Worm (Caenorhabditis elegans) whole organism, L2 larva: ENCODE measurements around the gene tsg-101.

ENCODE experiments used
- C34F6.9 ChIP-seq: fragments of 150-350 bp; optimal IDR thresholded peaks from 2 replicates; lab custom pipeline; 2014; ENCODE audit warnings: missing biosample characterization, missing genetic modification characterization
- F13H6.1 ChIP-seq: sonication (generic microtip); optimal IDR thresholded peaks from 2 replicates; lab custom pipeline; 2016; ENCODE audit warnings: missing genetic modification characterization, missing compliant biosample characterization
- R02D3.7 ChIP-seq: fragments of 150-350 bp; optimal IDR thresholded peaks from 2 replicates; lab custom pipeline; 2014; ENCODE audit warnings: missing biosample characterization, missing genetic modification characterization
- Y55F3AM.14 ChIP-seq: fragments of 200-800 bp; sonication (Bioruptor generic); optimal IDR thresholded peaks from 2 replicates; lab custom pipeline; 2018; ENCODE audit warnings: mild to moderate bottlenecking, missing genetic modification characterization, missing compliant biosample characterization
- ZK546.5 ChIP-seq: sonication (generic microtip); optimal IDR thresholded peaks from 2 replicates; lab custom pipeline; 2017; ENCODE audit warnings: missing biosample characterization, missing genetic modification characterization
- alr-1 ChIP-seq: fragments of 150-350 bp; optimal IDR thresholded peaks from 2 replicates; lab custom pipeline; 2014; ENCODE audit warnings: missing biosample characterization, missing genetic modification characterization
- aly-2 ChIP-seq: fragments of 150-350 bp; optimal IDR thresholded peaks from 2 replicates; lab custom pipeline; 2014; ENCODE audit warnings: missing biosample characterization, missing genetic modification characterization
- ama-1 ChIP-seq: fragments of 150-350 bp; optimal IDR thresholded peaks from 2 replicates; lab custom pipeline; 2018; ENCODE audit warnings: inconsistent platforms
- blmp-1 ChIP-seq: sonication (generic microtip); optimal IDR thresholded peaks from 2 replicates; lab custom pipeline; 2017; ENCODE audit warnings: missing genetic modification characterization, mild to moderate bottlenecking, missing compliant biosample characterization, antibody characterized with exemption, moderate library complexity; ENCODE audit not compliant: insufficient read depth
- ceh-16 ChIP-seq: fragments of 150-350 bp; optimal IDR thresholded peaks from 2 replicates; lab custom pipeline; 2014; ENCODE audit warnings: missing biosample characterization, missing genetic modification characterization
- ceh-82 ChIP-seq: fragments of 150-350 bp; optimal IDR thresholded peaks from 2 replicates; lab custom pipeline; 2014; ENCODE audit warnings: missing biosample characterization, missing genetic modification characterization
- crh-2 ChIP-seq: sonication (generic microtip); optimal IDR thresholded peaks from 2 replicates; lab custom pipeline; 2017; ENCODE audit warnings: missing biosample characterization, missing genetic modification characterization
- dmd-4 ChIP-seq: sonication (generic microtip); optimal IDR thresholded peaks from 2 replicates; lab custom pipeline; 2017; ENCODE audit warnings: missing biosample characterization, missing genetic modification characterization
- egl-27 ChIP-seq: sonication (generic microtip); optimal IDR thresholded peaks from 3 replicates; lab custom pipeline; 2017; ENCODE audit warnings: missing biosample characterization, missing genetic modification reagents, missing genetic modification characterization
- elt-1 ChIP-seq: fragments of 150-350 bp; optimal IDR thresholded peaks from 2 replicates; lab custom pipeline; 2014; ENCODE audit warnings: missing biosample characterization, missing genetic modification characterization
- elt-3 ChIP-seq: sonication (generic microtip); optimal IDR thresholded peaks from 2 replicates; lab custom pipeline; 2017; ENCODE audit warnings: missing biosample characterization, missing genetic modification characterization
- fos-1 ChIP-seq: fragments of 150-350 bp; optimal IDR thresholded peaks from 2 replicates; lab custom pipeline; 2014; ENCODE audit warnings: missing biosample characterization, missing genetic modification characterization
- gmeb-1 ChIP-seq: fragments of 150-350 bp; optimal IDR thresholded peaks from 2 replicates; lab custom pipeline; 2014; ENCODE audit warnings: missing biosample characterization, missing genetic modification characterization
- lin-11 ChIP-seq: fragments of 150-350 bp; sonication (generic microtip); optimal IDR thresholded peaks from 2 replicates; lab custom pipeline; 2014; ENCODE audit warnings: missing biosample characterization, missing genetic modification characterization, inconsistent platforms, mixed read lengths
- lin-13 ChIP-seq: fragments of 150-350 bp; optimal IDR thresholded peaks from 2 replicates; lab custom pipeline; 2014; ENCODE audit warnings: missing biosample characterization, missing genetic modification reagents, missing genetic modification characterization
- lin-39 ChIP-seq: fragments of 150-350 bp; optimal IDR thresholded peaks from 2 replicates; lab custom pipeline; 2014; ENCODE audit warnings: missing biosample characterization, missing genetic modification reagents, missing genetic modification characterization
- lsy-2 ChIP-seq, 2 experiments: fragments of 150-350 bp in 1 of 2; sonication (generic microtip) in 1 of 2; optimal IDR thresholded peaks; 2 replicates each; lab custom pipeline; 2014 to 2017; ENCODE audit warnings: missing biosample characterization in 2 of 2, missing genetic modification characterization in 2 of 2
- mab-5 ChIP-seq: fragments of 150-350 bp; optimal IDR thresholded peaks from 2 replicates; lab custom pipeline; 2014; ENCODE audit warnings: missing biosample characterization, missing genetic modification characterization
- mbf-1 ChIP-seq: sonication (generic microtip); optimal IDR thresholded peaks from 2 replicates; lab custom pipeline; 2017; ENCODE audit warnings: missing biosample characterization, missing genetic modification characterization
- mdl-1 ChIP-seq, 2 experiments: fragments of 150-350 bp in 1 of 2; sonication (generic microtip) in 1 of 2; optimal IDR thresholded peaks; 2 replicates each; lab custom pipeline; 2017; ENCODE audit warnings: missing biosample characterization in 2 of 2, missing genetic modification characterization in 2 of 2
- nhr-11 ChIP-seq: fragments of 150-350 bp; optimal IDR thresholded peaks from 2 replicates; lab custom pipeline; 2014; ENCODE audit warnings: missing biosample characterization, missing genetic modification characterization
- nhr-12 ChIP-seq: fragments of 150-350 bp; optimal IDR thresholded peaks from 2 replicates; lab custom pipeline; 2014; ENCODE audit warnings: missing biosample characterization, missing genetic modification characterization
- nhr-129 ChIP-seq: fragments of 150-350 bp; optimal IDR thresholded peaks from 2 replicates; lab custom pipeline; 2014; ENCODE audit warnings: missing biosample characterization, missing genetic modification characterization
- nhr-21 ChIP-seq: fragments of 150-350 bp; optimal IDR thresholded peaks from 2 replicates; lab custom pipeline; 2014; ENCODE audit warnings: missing biosample characterization, missing genetic modification characterization
- nhr-23 ChIP-seq: fragments of 150-350 bp; optimal IDR thresholded peaks from 2 replicates; lab custom pipeline; 2014; ENCODE audit warnings: missing biosample characterization, missing genetic modification reagents, missing genetic modification characterization
- nhr-237 ChIP-seq: fragments of 150-350 bp; optimal IDR thresholded peaks from 2 replicates; lab custom pipeline; 2014; ENCODE audit warnings: missing biosample characterization, missing genetic modification characterization
- nhr-25 ChIP-seq: fragments of 150-350 bp; sonication (generic microtip); optimal IDR thresholded peaks from 3 replicates; lab custom pipeline; 2014; ENCODE audit warnings: missing biosample characterization, missing genetic modification characterization
- nhr-6 ChIP-seq: fragments of 150-350 bp; optimal IDR thresholded peaks from 2 replicates; lab custom pipeline; 2014; ENCODE audit warnings: missing biosample characterization, missing genetic modification characterization
- peb-1 ChIP-seq: fragments of 150-350 bp; optimal IDR thresholded peaks from 2 replicates; lab custom pipeline; 2014; ENCODE audit warnings: missing biosample characterization, missing genetic modification characterization
- sem-4 ChIP-seq: fragments of 150-350 bp; optimal IDR thresholded peaks from 2 replicates; lab custom pipeline; 2014; ENCODE audit warnings: missing biosample characterization, missing genetic modification reagents, missing genetic modification characterization
- skn-1 ChIP-seq: sonication (generic microtip); optimal IDR thresholded peaks from 2 replicates; lab custom pipeline; 2017; ENCODE audit warnings: missing biosample characterization, missing genetic modification characterization
- sma-3 ChIP-seq: sonication (generic microtip); optimal IDR thresholded peaks from 2 replicates; lab custom pipeline; 2016; ENCODE audit warnings: missing genetic modification reagents, missing genetic modification characterization, missing compliant biosample characterization
- sma-9 ChIP-seq, 2 experiments: fragments of 150-350 bp in 1 of 2; sonication (generic microtip) in 1 of 2; optimal IDR thresholded peaks; 2 replicates each; lab custom pipeline; 2014 to 2016; ENCODE audit warnings: missing genetic modification characterization in 2 of 2, mild to moderate bottlenecking in 1 of 2, missing biosample characterization in 1 of 2, missing compliant biosample characterization in 1 of 2, missing genetic modification reagents in 1 of 2, moderate library complexity in 1 of 2
- snpc-4 ChIP-seq: fragments of 150-350 bp; optimal IDR thresholded peaks from 2 replicates; lab custom pipeline; 2014; ENCODE audit warnings: missing biosample characterization, missing genetic modification characterization
- unc-55 ChIP-seq: fragments of 150-350 bp; sonication (generic microtip); optimal IDR thresholded peaks from 3 replicates; lab custom pipeline; 2014; ENCODE audit warnings: missing biosample characterization, missing genetic modification reagents, missing genetic modification characterization
- unc-62 ChIP-seq: fragments of 150-350 bp; optimal IDR thresholded peaks from 2 replicates; lab custom pipeline; 2014; ENCODE audit warnings: missing biosample characterization, missing genetic modification reagents, missing genetic modification characterization
- zag-1 ChIP-seq: fragments of 150-350 bp; optimal IDR thresholded peaks from 2 replicates; lab custom pipeline; 2014; ENCODE audit warnings: missing biosample characterization, missing genetic modification characterization
- ztf-1 ChIP-seq: fragments of 200-800 bp; sonication (Bioruptor generic); conservative IDR thresholded peaks from 2 replicates; pipeline ENCODE4 v1.3.6; 2022; ENCODE audit warnings: missing genetic modification characterization, missing compliant biosample characterization
- ztf-11 ChIP-seq: sonication (generic microtip); optimal IDR thresholded peaks from 2 replicates; lab custom pipeline; 2017; ENCODE audit warnings: missing biosample characterization, missing genetic modification characterization
- ztf-4 ChIP-seq: fragments of 150-350 bp; optimal IDR thresholded peaks from 2 replicates; lab custom pipeline; 2014; ENCODE audit warnings: missing biosample characterization, missing genetic modification characterization

tsg-101 gene

DNA sequence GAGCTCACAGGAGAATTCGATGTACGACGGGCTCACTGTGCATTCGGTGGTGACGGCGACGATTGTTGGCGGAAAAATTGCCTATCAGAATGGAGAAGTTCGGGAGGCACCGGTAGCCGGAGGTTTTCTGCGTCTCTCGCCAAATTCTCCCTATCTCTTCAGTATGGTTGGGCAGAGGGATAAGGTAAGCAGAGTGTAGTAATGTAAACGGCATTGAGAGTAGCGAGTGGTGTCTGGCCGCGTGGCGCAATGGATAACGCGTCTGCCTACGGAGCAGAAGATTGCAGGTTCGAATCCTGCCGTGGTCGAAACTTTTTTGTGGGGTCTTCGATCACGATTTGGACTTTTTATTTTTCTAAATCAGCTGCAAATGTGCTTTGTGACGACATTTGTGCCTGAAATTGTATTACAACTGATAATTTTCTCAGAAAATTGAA is 10.2 kb upstream of the tsg-101 start (continued):
- TF ChIP-seq zag-1, result no peak
- TF ChIP-seq elt-3 (tag; lab: Kevin White, UChicago), result no peak
- peak; percentile 77 for TF ChIP-seq nhr-129 (tag; lab: Kevin White, UChicago)
- TF ChIP-seq sma-3 (GFP tag; lab: Kevin White, UChicago), result peak; percentile 37
- peak; percentile 51 for TF ChIP-seq C34F6.9 (tag; lab: Kevin White, UChicago)
- no peak for TF ChIP-seq ceh-82 (tag; lab: Kevin White, UChicago)
- peak; percentile 44 for TF ChIP-seq lin-11 (tag; lab: Kevin White, UChicago)
- no peak for TF ChIP-seq egl-27

DNA sequence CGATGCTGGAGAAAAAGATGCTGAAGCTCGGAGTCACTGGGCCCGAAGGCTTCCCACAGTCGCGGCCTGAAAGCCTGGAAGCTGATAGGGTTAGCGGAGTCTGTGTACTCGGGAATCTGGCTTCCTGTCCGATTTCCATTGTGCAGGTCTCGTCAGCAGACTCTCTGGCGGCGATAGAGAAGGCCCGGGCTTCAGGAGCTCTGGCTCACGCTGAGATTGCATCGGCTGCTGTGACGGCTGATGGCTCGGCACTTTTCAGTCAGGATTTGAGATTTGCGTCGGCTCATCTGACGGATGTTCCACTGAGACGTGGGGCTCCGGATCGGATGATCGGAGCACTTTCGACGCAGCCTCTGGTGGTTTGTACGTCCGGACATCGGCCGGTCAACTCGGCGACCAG is 9.1 kb upstream of the tsg-101 start:
- TF ChIP-seq ztf-11 (tag; lab: Kevin White, UChicago) (no peak), skn-1 (no peak), nhr-25 (tag; lab: Kevin White, UChicago) (no peak), alr-1 (no peak)

DNA sequence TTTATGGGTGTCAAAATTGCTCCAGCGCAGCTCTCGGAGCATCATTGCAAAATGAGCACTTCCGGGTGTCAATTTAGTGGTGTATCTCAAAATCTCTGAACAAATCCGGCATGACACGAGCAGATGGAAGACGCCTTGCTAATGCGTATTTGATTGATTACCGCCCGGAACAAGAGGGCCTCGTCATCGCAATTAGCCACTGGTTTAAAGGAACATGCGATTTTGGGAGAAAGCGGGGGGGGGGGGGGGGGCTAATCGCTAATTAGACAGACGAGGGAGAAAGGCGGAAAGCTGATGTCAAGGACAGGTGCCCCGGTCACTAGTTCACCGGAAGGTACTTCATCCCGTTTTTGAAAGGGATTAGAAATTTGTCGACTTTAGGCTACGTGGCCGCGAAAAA is 7.3 kb upstream of the tsg-101 start:
- TF ChIP-seq F13H6.1, result no peak
- no peak for TF ChIP-seq nhr-25 (tag; lab: Kevin White, UChicago)
- no peak for TF ChIP-seq snpc-4 (tag; lab: Kevin White, UChicago)
- no peak for TF ChIP-seq gmeb-1 (tag; lab: Kevin White, UChicago)
- no peak for TF ChIP-seq sma-3 (GFP tag; lab: Kevin White, UChicago)
- no peak for TF ChIP-seq nhr-12 (tag; lab: Kevin White, UChicago)
- no peak for TF ChIP-seq nhr-23 (tag; lab: Kevin White, UChicago)
- TF ChIP-seq mdl-1 (tag; optimal IDR thresholded peaks at IDR 0.05; lab: Kevin White, UChicago), result no peak
- no peak for TF ChIP-seq elt-1 (tag; lab: Kevin White, UChicago)
- no peak for TF ChIP-seq lin-13 (GFP tag; lab: Kevin White, UChicago)
- TF ChIP-seq nhr-237 (tag; lab: Kevin White, UChicago), result no peak
- TF ChIP-seq nhr-11 (tag; lab: Kevin White, UChicago), result no peak
- TF ChIP-seq ceh-82 (tag; lab: Kevin White, UChicago), result no peak
- TF ChIP-seq peb-1 (tag; lab: Kevin White, UChicago), result no peak
- no peak for TF ChIP-seq sem-4 (tag; lab: Kevin White, UChicago)
- no peak for TF ChIP-seq mab-5 (tag; lab: Kevin White, UChicago)
- TF ChIP-seq blmp-1 (tag; lab: Kevin White, UChicago), result no peak

DNA sequence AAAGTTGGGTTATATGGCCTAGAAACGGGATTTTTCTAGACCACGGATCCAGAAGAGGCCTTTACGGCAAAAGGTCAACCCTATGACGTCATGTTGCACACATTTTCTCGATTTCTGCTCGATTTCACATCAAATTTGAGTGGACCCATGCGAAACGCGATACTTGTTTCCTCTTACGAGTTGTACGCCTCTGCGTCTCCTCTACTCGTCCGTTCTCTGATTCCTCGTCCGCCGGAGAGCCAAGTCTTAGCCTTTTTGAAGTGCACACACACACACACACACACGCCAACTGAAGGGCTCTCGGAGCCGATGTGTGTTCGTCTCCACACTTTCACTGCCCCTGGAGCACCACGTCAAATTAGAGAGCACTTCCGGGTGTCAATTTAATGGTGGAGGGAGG is 6.6 kb upstream of the tsg-101 start:
- TF ChIP-seq ama-1 (lab: Kevin White, UChicago) (no peak), nhr-129 (tag; lab: Kevin White, UChicago) (peak; percentile 28), crh-2 (tag; lab: Kevin White, UChicago) (peak; percentile 10), ceh-82 (tag; lab: Kevin White, UChicago) (no peak), nhr-237 (tag; lab: Kevin White, UChicago) (no peak), ZK546.5 (tag; lab: Kevin White, UChicago) (no peak), blmp-1 (tag; lab: Kevin White, UChicago) (no peak), sma-3 (GFP tag; lab: Kevin White, UChicago) (no peak), egl-27 (no peak), zag-1 (peak; percentile 39), snpc-4 (tag; lab: Kevin White, UChicago) (no peak), alr-1 (no peak), ztf-11 (tag; lab: Kevin White, UChicago) (no peak), C34F6.9 (tag; lab: Kevin White, UChicago) (peak; percentile 10), ceh-16 (tag; lab: Kevin White, UChicago) (no peak), ztf-4 (no peak), fos-1 (tag; lab: Kevin White, UChicago) (no peak), nhr-21 (tag; lab: Kevin White, UChicago) (no peak), nhr-23 (tag; lab: Kevin White, UChicago) (no peak), lsy-2 (tag; optimal IDR thresholded peaks at IDR 0.05; lab: Kevin White, UChicago) (peak in 1 of 2 experiments; percentile 10), mdl-1 (tag; optimal IDR thresholded peaks at IDR 0.05; lab: Kevin White, UChicago) (peak in 1 of 2 experiments; percentile 18), F13H6.1 (peak; percentile 56), unc-62 (GFP tag; lab: Kevin White, UChicago) (no peak), peb-1 (tag; lab: Kevin White, UChicago) (no peak), elt-1 (tag; lab: Kevin White, UChicago) (no peak), R02D3.7 (tag; lab: Kevin White, UChicago) (no peak), lin-13 (GFP tag; lab: Kevin White, UChicago) (no peak), elt-3 (tag; lab: Kevin White, UChicago) (no peak), lin-39 (tag; lab: Kevin White, UChicago) (no peak), nhr-25 (tag; lab: Kevin White, UChicago) (no peak), ztf-1 (GFP tag; lab: Robert Waterston, UW) (no peak), nhr-6 (tag; lab: Kevin White, UChicago) (no peak), sma-9 (GFP tag; optimal IDR thresholded peaks at IDR 0.05; lab: Kevin White, UChicago) (peak; percentile 31), sma-9 (tag; optimal IDR thresholded peaks at IDR 0.05; lab: Kevin White, UChicago) (no peak), aly-2 (tag; lab: Kevin White, UChicago) (no peak), nhr-11 (tag; lab: Kevin White, UChicago) (no peak), Y55F3AM.14 (GFP tag; lab: Kevin White, UChicago) (no peak), mbf-1 (tag; lab: Kevin White, UChicago) (no peak), dmd-4 (tag; lab: Kevin White, UChicago) (no peak), unc-55 (GFP tag; lab: Kevin White, UChicago) (peak; percentile 31)
